Worm (Caenorhabditis elegans) whole organism, midembryonic: ENCODE data around the gene Y32B12C.1.

ENCODE experiments used
- T22C8.4 ChIP-seq: fragments of 200-800 bp; sonication (Bioruptor generic); IDR thresholded peaks from 2 replicates; pipeline ENCODE4 v1.3.6; 2022; ENCODE audit warnings: missing genetic modification characterization, missing compliant biosample characterization
- flt-1 ChIP-seq: fragments of 200-800 bp; sonication (Bioruptor generic); IDR thresholded peaks from 2 replicates; pipeline ENCODE4 v1.3.6; 2022; ENCODE audit warnings: missing genetic modification characterization, missing compliant biosample characterization
- klf-2 ChIP-seq: fragments of 200-800 bp; sonication (Bioruptor generic); conservative IDR thresholded peaks from 2 replicates; pipeline ENCODE4 v1.3.6; 2022; ENCODE audit warnings: missing genetic modification reagents, missing genetic modification characterization, missing compliant biosample characterization
- ztf-23 ChIP-seq: fragments of 200-800 bp; sonication (Bioruptor generic); IDR thresholded peaks from 2 replicates; pipeline ENCODE4 v1.3.6; 2022; ENCODE audit warnings: missing genetic modification reagents, missing genetic modification characterization, missing compliant biosample characterization
- ztf-29 ChIP-seq: fragments of 200-800 bp; sonication (Bioruptor generic); IDR thresholded peaks from 2 replicates; pipeline ENCODE4 v1.3.6; 2022; ENCODE audit warnings: missing genetic modification reagents, missing genetic modification characterization, missing compliant biosample characterization

ce11 chrV:16648317-16649018 is 42.1 kb downstream of the Y32B12C.1 start, which contains the start of gene W06G6.20:
- TF ChIP-seq T22C8.4 (GFP tag; lab: Robert Waterston, UW), result no peak
- TF ChIP-seq klf-2 (GFP tag; lab: Robert Waterston, UW), result no peak
- no peak for TF ChIP-seq ztf-23 (GFP tag; lab: Robert Waterston, UW)
- TF ChIP-seq ztf-29 (GFP tag; lab: Robert Waterston, UW), result no peak
- TF ChIP-seq flt-1 (GFP tag; lab: Robert Waterston, UW), result no peak
